Worm (Caenorhabditis elegans): ENCODE data around the gene F07G6.8.

DNA sequence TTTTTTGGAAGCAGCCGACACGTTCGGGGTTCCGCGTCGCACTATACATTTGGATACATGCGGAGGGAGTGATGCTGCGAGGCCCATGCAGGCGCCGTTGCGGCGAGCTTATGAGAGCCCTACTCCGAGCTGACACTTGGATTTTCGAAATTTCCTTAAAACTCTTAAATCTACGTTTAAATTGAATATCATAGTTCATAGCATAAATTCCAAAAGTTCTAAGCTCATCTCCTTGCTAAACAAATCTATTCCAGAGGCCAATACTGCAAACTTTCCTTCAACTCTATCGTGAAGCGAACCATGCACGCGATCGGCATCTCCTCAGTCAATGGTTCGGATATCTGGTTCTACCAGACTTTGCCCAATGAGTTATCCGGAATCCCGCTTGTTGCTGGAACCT is 9.3 kb upstream of the F07G6.8 start, which contains the start of gene dgn-3:
- TF ChIP-seq snpc-4 (tag; optimal IDR thresholded peaks at IDR 0.05) = no peak
- no peak for TF ChIP-seq unc-39 (tag; optimal IDR thresholded peaks at IDR 0.05)
- no peak for TF ChIP-seq nhr-11 (tag; optimal IDR thresholded peaks at IDR 0.05)
- TF ChIP-seq ztf-11 (tag; optimal IDR thresholded peaks at IDR 0.05) = no peak
- TF ChIP-seq skn-1 (tag; optimal IDR thresholded peaks at IDR 0.05) = no peak
- TF ChIP-seq ceh-82 (tag; optimal IDR thresholded peaks at IDR 0.05) = no peak
- TF ChIP-seq blmp-1 (tag; optimal IDR thresholded peaks at IDR 0.05; ENCODE audit: insufficient read depth) = no peak

Measured in whole organism, L2 larva.